Fruit fly (Drosophila melanogaster) whole organism, prepupa: ENCODE measurements around the gene Mps1.

Experiments used
- CG10631 ChIP-seq: fragments of 200-800 bp; sonication (Bioruptor generic); optimal IDR thresholded peaks from 2 replicates; lab custom pipeline; 2016; ENCODE audit warnings: missing biosample characterization, missing genetic modification characterization
- CG10669 ChIP-seq: fragments of 200-800 bp; sonication (Bioruptor generic); optimal IDR thresholded peaks from 3 replicates; lab custom pipeline; 2018; ENCODE audit warnings: missing biosample characterization, mild to moderate bottlenecking, missing genetic modification characterization, moderate library complexity
- CG11294 ChIP-seq: fragments of 200-800 bp; sonication (Bioruptor generic); IDR thresholded peaks from 2 replicates; pipeline ENCODE4 v1.3.6; 2022; ENCODE audit warnings: missing biosample characterization, missing genetic modification characterization
- CG11762 ChIP-seq: fragments of 200-800 bp; sonication (Bioruptor generic); optimal IDR thresholded peaks from 3 replicates; lab custom pipeline; 2016; ENCODE audit warnings: missing biosample characterization, missing genetic modification characterization; ENCODE audit not compliant: insufficient read depth
- CG11902 ChIP-seq: fragments of 200-800 bp; sonication (Bioruptor generic); optimal IDR thresholded peaks from 3 replicates; lab custom pipeline; 2016; ENCODE audit warnings: missing biosample characterization, missing genetic modification characterization
- CG15336 ChIP-seq: fragments of 200-800 bp; sonication (Bioruptor generic); IDR thresholded peaks from 2 replicates; pipeline ENCODE4 v1.3.6; 2022; ENCODE audit warnings: missing biosample characterization, missing genetic modification characterization
- CG1621 ChIP-seq: fragments of 200-800 bp; sonication (Bioruptor generic); optimal IDR thresholded peaks from 3 replicates; lab custom pipeline; 2018; ENCODE audit warnings: missing biosample characterization, mild to moderate bottlenecking, missing genetic modification characterization
- CG3032 ChIP-seq: fragments of 200-800 bp; optimal IDR thresholded peaks from 2 replicates; lab custom pipeline; 2019; ENCODE audit warnings: missing biosample characterization, mild to moderate bottlenecking, missing genetic modification characterization, moderate library complexity
- CG31627 ChIP-seq: fragments of 200-800 bp; sonication (Bioruptor generic); optimal IDR thresholded peaks from 3 replicates; lab custom pipeline; 2016; ENCODE audit warnings: missing biosample characterization, missing genetic modification characterization
- CG32006 ChIP-seq: fragments of 200-800 bp; sonication (Bioruptor generic); optimal IDR thresholded peaks from 3 replicates; lab custom pipeline; 2017; ENCODE audit warnings: missing biosample characterization, mild to moderate bottlenecking, missing genetic modification characterization
- CG34406 ChIP-seq: fragments of 200-800 bp; sonication (Bioruptor generic); optimal IDR thresholded peaks from 3 replicates; lab custom pipeline; 2016; ENCODE audit warnings: missing biosample characterization, missing genetic modification characterization
- CG6163 ChIP-seq: fragments of 200-800 bp; sonication (Bioruptor generic); IDR thresholded peaks from 3 replicates; pipeline ENCODE4 v1.3.6; 2022; ENCODE audit warnings: missing biosample characterization, missing genetic modification characterization
- CG6276 ChIP-seq: fragments of 200-800 bp; sonication (Bioruptor generic); optimal IDR thresholded peaks from 2 replicates; lab custom pipeline; 2017; ENCODE audit warnings: missing biosample characterization, mild to moderate bottlenecking, missing genetic modification characterization
- CG6792 ChIP-seq: fragments of 200-800 bp; sonication (Bioruptor generic); optimal IDR thresholded peaks from 3 replicates; lab custom pipeline; 2016; ENCODE audit warnings: missing biosample characterization, missing genetic modification characterization
- CG6854 ChIP-seq: fragments of 200-800 bp; sonication (Bioruptor generic); optimal IDR thresholded peaks from 2 replicates; lab custom pipeline; 2017; ENCODE audit warnings: missing biosample characterization, mild to moderate bottlenecking, missing genetic modification characterization
- CG7368 ChIP-seq: fragments of 200-800 bp; sonication (Bioruptor generic); optimal IDR thresholded peaks from 3 replicates; lab custom pipeline; 2016; ENCODE audit warnings: missing biosample characterization, missing genetic modification characterization
- CG8319 ChIP-seq: fragments of 200-800 bp; sonication (Bioruptor generic); optimal IDR thresholded peaks from 3 replicates; lab custom pipeline; 2016; ENCODE audit warnings: missing biosample characterization, missing genetic modification characterization
- CG9139 ChIP-seq: fragments of 200-800 bp; sonication (Bioruptor generic); optimal IDR thresholded peaks from 3 replicates; lab custom pipeline; 2017; ENCODE audit warnings: missing biosample characterization, mild to moderate bottlenecking, missing genetic modification characterization
- Eip75B ChIP-seq: fragments of 200-800 bp; sonication (Bioruptor generic); optimal IDR thresholded peaks from 3 replicates; lab custom pipeline; 2016; ENCODE audit warnings: missing biosample characterization, missing genetic modification characterization
- Eip78C ChIP-seq: fragments of 200-800 bp; sonication (Bioruptor generic); peaks from one replicate; lab custom pipeline; 2016; ENCODE audit warnings: missing biosample characterization, missing genetic modification characterization
- Eip93F ChIP-seq: fragments of 200-800 bp; sonication (Bioruptor generic); optimal IDR thresholded peaks from 2 replicates; lab custom pipeline; 2016; ENCODE audit warnings: missing biosample characterization, mild to moderate bottlenecking, missing genetic modification characterization
- Ets21C ChIP-seq: fragments of 200-800 bp; sonication (Bioruptor generic); optimal IDR thresholded peaks from 3 replicates; lab custom pipeline; 2016; ENCODE audit warnings: missing biosample characterization, missing genetic modification characterization
- Ets96B ChIP-seq: fragments of 200-800 bp; optimal IDR thresholded peaks from 2 replicates; lab custom pipeline; 2019; ENCODE audit warnings: missing biosample characterization, mild to moderate bottlenecking, missing genetic modification characterization, moderate library complexity
- Hr38 ChIP-seq: sonication (Bioruptor generic); optimal IDR thresholded peaks from 2 replicates; lab custom pipeline; 2016; ENCODE audit warnings: missing biosample characterization, missing genetic modification characterization
- Met ChIP-seq: fragments of 200-800 bp; sonication (Bioruptor generic); optimal IDR thresholded peaks from 3 replicates; lab custom pipeline; 2016; ENCODE audit warnings: missing biosample characterization, missing genetic modification characterization
- OdsH ChIP-seq: fragments of 200-800 bp; sonication (Bioruptor generic); optimal IDR thresholded peaks from 3 replicates; lab custom pipeline; 2016; ENCODE audit warnings: missing biosample characterization, missing genetic modification characterization
- Smox ChIP-seq: fragments of 200-800 bp; sonication (Bioruptor generic); optimal IDR thresholded peaks from 3 replicates; lab custom pipeline; 2016; ENCODE audit warnings: missing biosample characterization, missing genetic modification characterization
- Sox14 ChIP-seq: fragments of 200-800 bp; sonication (Bioruptor generic); optimal IDR thresholded peaks from 3 replicates; lab custom pipeline; 2016; ENCODE audit warnings: missing biosample characterization, missing genetic modification characterization
- Sox15 ChIP-seq: fragments of 200-800 bp; sonication (Bioruptor generic); optimal IDR thresholded peaks from 3 replicates; lab custom pipeline; 2016; ENCODE audit warnings: missing biosample characterization, missing genetic modification characterization
- acj6 ChIP-seq: fragments of 200-800 bp; sonication (Bioruptor generic); optimal IDR thresholded peaks from 3 replicates; lab custom pipeline; 2016; ENCODE audit warnings: missing biosample characterization, missing genetic modification characterization
- cyc ChIP-seq: fragments of 200-800 bp; sonication (Bioruptor generic); optimal IDR thresholded peaks from 3 replicates; lab custom pipeline; 2016; ENCODE audit warnings: missing biosample characterization, missing genetic modification characterization
- dsx ChIP-seq: fragments of 200-800 bp; optimal IDR thresholded peaks from 3 replicates; lab custom pipeline; 2019; ENCODE audit warnings: missing biosample characterization, mild to moderate bottlenecking, missing genetic modification characterization, moderate library complexity; ENCODE audit not compliant: poor library complexity, severe bottlenecking
- eg ChIP-seq: fragments of 200-800 bp; sonication (Bioruptor generic); IDR thresholded peaks from 3 replicates; pipeline ENCODE4 v1.3.6; 2022; ENCODE audit warnings: missing biosample characterization, missing genetic modification characterization
- fd59A ChIP-seq: fragments of 200-800 bp; sonication (Bioruptor generic); optimal IDR thresholded peaks from 2 replicates; lab custom pipeline; 2017; ENCODE audit warnings: missing biosample characterization, mild to moderate bottlenecking, missing genetic modification characterization, missing genetic modification reagents
- lz ChIP-seq: fragments of 200-800 bp; sonication (Bioruptor generic); optimal IDR thresholded peaks from 3 replicates; lab custom pipeline; 2016; ENCODE audit warnings: missing biosample characterization, missing genetic modification characterization
- salr ChIP-seq, 2 experiments: fragments of 200-800 bp; sonication (Bioruptor generic); optimal IDR thresholded peaks; 3 replicates each; lab custom pipeline; 2016 to 2018; ENCODE audit warnings: missing biosample characterization in 2 of 2, missing genetic modification characterization in 2 of 2, mild to moderate bottlenecking in 1 of 2
- spab ChIP-seq: fragments of 200-800 bp; sonication (Bioruptor generic); optimal IDR thresholded peaks from 2 replicates; lab custom pipeline; 2017; ENCODE audit warnings: missing biosample characterization, mild to moderate bottlenecking, missing genetic modification characterization, missing genetic modification reagents
- ss ChIP-seq, 2 experiments: fragments of 200-800 bp; sonication (Bioruptor generic); optimal IDR thresholded peaks; 2 replicates in 1 of 2; 3 replicates in 1 of 2; lab custom pipeline; 2017 to 2018; ENCODE audit warnings: mild to moderate bottlenecking in 2 of 2, missing biosample characterization in 2 of 2, missing genetic modification characterization in 2 of 2, moderate library complexity in 1 of 2
- svp ChIP-seq: fragments of 200-800 bp; sonication (Bioruptor generic); peaks from one replicate; lab custom pipeline; 2016; ENCODE audit warnings: missing biosample characterization, missing genetic modification characterization
- topi ChIP-seq: fragments of 200-800 bp; sonication (Bioruptor generic); optimal IDR thresholded peaks from 3 replicates; lab custom pipeline; 2016; ENCODE audit warnings: missing biosample characterization, missing genetic modification characterization
- vri ChIP-seq: fragments of 200-800 bp; sonication (Bioruptor generic); optimal IDR thresholded peaks from 3 replicates; lab custom pipeline; 2016; ENCODE audit warnings: missing biosample characterization, mild to moderate bottlenecking, missing genetic modification characterization

Gene Mps1

DNA sequence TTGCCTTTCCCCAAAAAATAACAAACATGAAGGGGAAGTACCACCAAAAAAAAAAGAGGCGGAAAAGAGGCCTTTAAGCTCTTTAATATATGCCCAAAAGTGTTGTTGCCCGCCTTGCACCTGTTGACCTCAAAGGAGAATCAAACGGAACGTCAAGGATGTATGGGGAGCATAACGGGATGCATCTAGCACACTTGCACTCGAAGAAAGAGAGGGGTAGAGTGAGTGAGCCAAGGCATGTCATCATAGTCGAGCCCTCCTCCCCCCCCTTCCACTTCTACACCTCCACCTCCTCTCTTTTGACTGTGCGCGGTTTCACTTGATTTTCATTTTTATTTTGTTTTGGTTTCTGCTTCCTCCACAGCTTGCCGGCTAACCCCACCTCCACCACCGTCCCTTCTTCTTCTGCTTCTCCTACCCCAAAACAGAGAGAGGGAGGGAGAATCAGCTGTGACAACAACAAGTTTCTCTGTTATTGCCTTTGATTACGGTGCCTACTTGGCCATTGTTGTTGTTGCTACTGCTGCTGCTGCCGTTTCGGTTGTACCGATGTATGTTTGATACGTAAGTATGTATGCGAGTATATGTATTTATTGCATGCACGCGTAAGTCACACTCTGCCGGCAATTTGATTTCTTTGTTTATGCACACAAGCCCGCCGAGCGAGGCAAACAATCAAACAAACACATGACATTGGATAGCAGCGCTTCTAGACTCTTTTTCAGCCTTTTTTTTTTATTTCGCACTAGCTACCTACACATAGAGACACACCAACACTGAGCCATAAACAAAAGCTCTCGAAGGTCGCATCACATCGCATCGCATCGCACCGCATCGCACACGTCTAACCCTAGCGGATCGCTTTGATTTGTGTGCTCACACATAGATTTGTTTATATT, 41.8 kb downstream of the Mps1 start (continued):
- TF ChIP-seq Eip93F (GFP tag; lab: Kevin White, UChicago) = no peak
- no peak for TF ChIP-seq topi (GFP tag; lab: Kevin White, UChicago)
- TF ChIP-seq Ets21C (GFP tag; lab: Kevin White, UChicago) = no peak
- TF ChIP-seq CG11902 = no peak
- TF ChIP-seq Eip78C = peak; percentile 53
- TF ChIP-seq, all 60 proteins: peak for 13

DNA sequence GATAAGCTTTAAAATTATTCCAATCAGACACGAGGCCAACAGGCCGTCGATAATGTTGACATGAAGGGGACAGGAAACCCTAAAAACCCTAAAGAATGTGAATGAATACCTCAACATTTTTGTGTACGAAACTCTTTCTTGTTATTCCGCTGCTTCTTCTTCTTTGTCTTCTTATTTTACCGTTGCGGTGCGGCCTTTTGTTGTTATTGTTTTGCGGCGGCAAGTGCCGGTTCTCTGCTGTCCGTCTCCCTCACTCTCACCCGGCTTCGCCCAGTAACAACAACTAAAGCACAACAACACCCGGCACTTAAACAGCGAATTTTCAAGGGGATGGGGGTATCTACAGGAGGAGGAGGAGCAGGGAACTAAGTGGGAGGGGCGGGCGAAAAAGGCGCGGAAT, 43.3 kb downstream of the Mps1 start:
- TF ChIP-seq fd59A (GFP tag; lab: Kevin White, UChicago) = no peak
- no peak for TF ChIP-seq CG11762 (GFP tag; lab: Kevin White, UChicago)
- TF ChIP-seq dsx = peak; percentile 35
- no peak for TF ChIP-seq CG32006
- no peak for TF ChIP-seq eg (GFP tag; lab: Robert Waterston, UW)
- TF ChIP-seq CG1621 (tag; lab: Kevin White, UChicago) = peak; percentile 1
- TF ChIP-seq CG6276 (GFP tag; lab: Kevin White, UChicago) = no peak
- TF ChIP-seq ss (GFP tag; optimal IDR thresholded peaks at IDR 0.05; lab: Kevin White, UChicago) = no peak
- TF ChIP-seq spab (GFP tag; lab: Kevin White, UChicago) = no peak
- no peak for TF ChIP-seq CG10669 (GFP tag; lab: Kevin White, UChicago)
- TF ChIP-seq svp (GFP tag; lab: Kevin White, UChicago) = peak; percentile 71
- no peak for TF ChIP-seq CG11902
- TF ChIP-seq CG9139 (GFP tag; lab: Kevin White, UChicago) = no peak
- no peak for TF ChIP-seq Smox (GFP tag; lab: Kevin White, UChicago)
- peak; percentile 8 for TF ChIP-seq CG6854
- no peak for TF ChIP-seq CG8319 (GFP tag; lab: Kevin White, UChicago)

DNA sequence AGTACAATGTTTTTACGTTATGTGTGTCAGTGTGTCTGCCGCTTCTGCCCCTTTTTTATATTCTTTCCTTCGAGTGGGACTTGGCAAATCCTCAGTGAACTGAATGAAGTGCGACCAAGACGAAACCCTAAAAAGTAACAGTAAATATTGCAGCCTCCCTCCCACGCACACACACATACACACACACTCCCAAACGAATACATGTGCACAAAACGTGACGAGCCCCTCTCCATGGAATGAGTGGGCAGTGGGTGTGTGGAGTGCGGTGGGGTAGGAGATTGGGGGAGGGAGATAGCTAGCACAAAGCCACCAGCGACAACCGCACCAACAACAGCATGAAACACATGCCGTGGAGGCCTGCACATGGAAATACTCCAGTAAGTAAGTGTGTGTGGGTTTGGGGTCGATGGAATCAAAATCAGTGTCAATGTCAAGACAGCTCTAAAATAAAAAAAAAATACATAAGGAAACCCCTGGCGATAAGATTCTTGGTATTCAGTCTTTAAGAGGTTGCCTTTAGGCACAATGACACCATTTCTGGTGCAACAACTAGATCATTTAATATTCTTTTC, 43.8 kb downstream of the Mps1 start:
- no peak for TF ChIP-seq CG15336 (GFP tag; lab: Robert Waterston, UW)
- no peak for TF ChIP-seq Eip78C
- peak; percentile 25 for TF ChIP-seq vri (GFP tag; lab: Kevin White, UChicago)
- TF ChIP-seq dsx = peak; percentile 16
- peak; percentile 43 for TF ChIP-seq Sox14 (GFP tag; lab: Kevin White, UChicago)
- peak; percentile 90 for TF ChIP-seq svp (GFP tag; lab: Kevin White, UChicago)
- TF ChIP-seq CG34406 = no peak
- peak; percentile 40 for TF ChIP-seq Eip75B (GFP tag; lab: Kevin White, UChicago)
- TF ChIP-seq salr (GFP tag; optimal IDR thresholded peaks at IDR 0.05; lab: Kevin White, UChicago) = peak in 1 of 2 experiments; percentile 12
- no peak for TF ChIP-seq Ets96B (tag; lab: Kevin White, UChicago)
- peak in 1 of 2 experiments; percentile 32 for TF ChIP-seq ss (GFP tag; optimal IDR thresholded peaks at IDR 0.05; lab: Kevin White, UChicago)
- TF ChIP-seq CG9139 (GFP tag; lab: Kevin White, UChicago) = peak; percentile 0
- TF ChIP-seq CG6163 (GFP tag; lab: Robert Waterston, UW) = 0 out of 3 replicates have a peak, but pooled peaks have one; percentile 33
- no peak for TF ChIP-seq spab (GFP tag; lab: Kevin White, UChicago)

DNA sequence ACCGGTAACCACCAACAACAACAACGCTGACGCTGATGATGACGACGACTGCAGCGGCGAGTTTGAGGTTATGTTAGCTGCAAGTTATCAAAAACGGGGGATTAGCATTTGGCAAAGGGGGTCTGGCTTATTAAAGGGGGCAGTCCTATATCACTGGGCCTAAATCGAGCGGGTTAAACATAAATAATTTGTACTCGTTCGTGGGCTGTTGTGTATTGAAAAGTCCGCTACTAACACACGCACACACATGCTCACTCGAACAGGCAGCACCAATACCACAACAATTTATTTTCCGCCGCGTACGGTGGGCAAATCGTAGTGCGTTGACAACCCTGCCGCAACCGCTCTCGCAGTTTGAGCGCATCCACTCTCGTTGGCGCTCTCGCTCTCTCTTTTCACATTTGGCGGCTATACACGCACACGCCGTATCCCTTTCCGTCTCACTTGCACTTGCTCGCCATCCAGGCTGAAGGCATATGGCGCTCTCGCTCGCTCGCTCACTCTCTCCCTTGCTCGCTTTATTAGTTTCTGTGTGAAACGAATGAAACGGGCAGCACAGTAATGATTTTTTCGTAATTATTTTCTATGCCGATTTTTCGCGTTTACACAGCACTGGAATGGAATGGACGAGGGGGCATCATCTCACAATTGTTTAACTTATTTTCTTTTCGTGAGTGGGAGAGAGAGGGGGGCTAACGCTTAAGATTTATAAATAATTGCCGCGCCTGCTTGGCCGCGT, 46.0 kb downstream of the Mps1 start:
- TF ChIP-seq Sox15 (GFP tag; lab: Kevin White, UChicago) = no peak
- TF ChIP-seq CG3032 (tag; lab: Kevin White, UChicago) = no peak
- no peak for TF ChIP-seq Eip93F (GFP tag; lab: Kevin White, UChicago)
- no peak for TF ChIP-seq CG11294
- peak; percentile 82 for TF ChIP-seq Eip78C
- TF ChIP-seq dsx = peak; percentile 45
- no peak for TF ChIP-seq CG6792 (GFP tag; lab: Kevin White, UChicago)
- peak; percentile 10 for TF ChIP-seq lz
- TF ChIP-seq Hr38 (GFP tag; lab: Kevin White, UChicago) = no peak
- TF ChIP-seq cyc = no peak
- no peak for TF ChIP-seq CG11762 (GFP tag; lab: Kevin White, UChicago)
- TF ChIP-seq OdsH (GFP tag; lab: Kevin White, UChicago) = no peak
- peak; percentile 8 for TF ChIP-seq CG6276 (GFP tag; lab: Kevin White, UChicago)
- no peak for TF ChIP-seq CG11902
- no peak for TF ChIP-seq CG10631
- TF ChIP-seq CG7368 = no peak
- no peak for TF ChIP-seq CG8319 (GFP tag; lab: Kevin White, UChicago)
- TF ChIP-seq Met (GFP tag; lab: Kevin White, UChicago) = peak; percentile 53
- TF ChIP-seq acj6 = no peak
- TF ChIP-seq CG31627 (GFP tag; lab: Kevin White, UChicago) = peak; percentile 16
- TF ChIP-seq ss (GFP tag; optimal IDR thresholded peaks at IDR 0.05; lab: Kevin White, UChicago) = peak; percentile 69 to 76
